Worm (Caenorhabditis elegans): ENCODE measurements around the gene C47E8.9.

ce11 chrV:14614454-14614853 lies 48.7 kb upstream of the C47E8.9 start:
- TF ChIP-seq aly-2 (tag; optimal IDR thresholded peaks at IDR 0.05) (no peak), fkh-10 (GFP tag; optimal IDR thresholded peaks at IDR 0.05) (no peak), jun-1 (tag; optimal IDR thresholded peaks at IDR 0.05) (no peak), arid-1 (GFP tag; conservative IDR thresholded peaks at IDR 0.05) (no peak), nhr-237 (tag; optimal IDR thresholded peaks at IDR 0.05) (no peak), skn-1 (tag; optimal IDR thresholded peaks at IDR 0.05) (no peak), unc-62 (GFP tag; optimal IDR thresholded peaks at IDR 0.05 in 1 of 2) (no peak), unc-62 (tag; optimal IDR thresholded peaks at IDR 0.05) (no peak), ceh-20 (GFP tag; IDR thresholded peaks at IDR 0.05) (no peak), nhr-76 (tag; optimal IDR thresholded peaks at IDR 0.05) (no peak), ztf-11 (tag; optimal IDR thresholded peaks at IDR 0.05) (no peak), hmg-1.1 (GFP tag; IDR thresholded peaks at IDR 0.05) (no peak), zag-1 (tag; optimal IDR thresholded peaks at IDR 0.05) (no peak), nhr-41 (GFP tag; IDR thresholded peaks at IDR 0.05) (no peak), ama-1 (optimal IDR thresholded peaks at IDR 0.05) (no peak)

Measured in whole organism, L4 larva.